Fruit fly (Drosophila melanogaster) whole organism, embryonic: Measurements from ENCODE around the gene CG6733.

Source experiments
- Bteb2 ChIP-seq: fragments of 200-800 bp; sonication (Bioruptor generic); optimal IDR thresholded peaks from 2 replicates; lab custom pipeline; 2016; ENCODE audit warnings: missing biosample characterization, missing genetic modification characterization
- CG11093 ChIP-seq: fragments of 200-800 bp; sonication (Bioruptor generic); IDR thresholded peaks from 3 replicates; pipeline ENCODE4 v1.3.6; 2022; ENCODE audit warnings: missing biosample characterization, missing genetic modification characterization
- CG11696 ChIP-seq: fragments of 200-800 bp; sonication (Bioruptor generic); IDR thresholded peaks from 2 replicates; pipeline ENCODE4 v1.3.6; 2022; ENCODE audit warnings: missing biosample characterization, missing genetic modification characterization
- CG12219 ChIP-seq: fragments of 200-800 bp; sonication (Bioruptor generic); optimal IDR thresholded peaks from 3 replicates; lab custom pipeline; 2018; ENCODE audit warnings: missing biosample characterization, mild to moderate bottlenecking, missing genetic modification characterization
- CG12236 ChIP-seq: fragments of 200-800 bp; sonication (Bioruptor generic); optimal IDR thresholded peaks from 2 replicates; lab custom pipeline; 2016; ENCODE audit warnings: missing biosample characterization, missing genetic modification characterization
- CG1233 ChIP-seq: fragments of 200-800 bp; sonication (Bioruptor generic); optimal IDR thresholded peaks from 4 replicates; lab custom pipeline; 2018; ENCODE audit warnings: missing biosample characterization, mild to moderate bottlenecking, missing genetic modification characterization
- CG12659 ChIP-seq: fragments of 200-800 bp; sonication (Bioruptor generic); optimal IDR thresholded peaks from 3 replicates; lab custom pipeline; 2017; ENCODE audit warnings: mild to moderate bottlenecking, missing biosample characterization, missing genetic modification reagents, missing genetic modification characterization
- CG15696 ChIP-seq: fragments of 200-800 bp; sonication (Bioruptor generic); optimal IDR thresholded peaks from 2 replicates; lab custom pipeline; 2019; ENCODE audit warnings: missing biosample characterization, mild to moderate bottlenecking, missing genetic modification characterization, moderate library complexity
- CG1603 ChIP-seq: fragments of 200-800 bp; sonication (Bioruptor generic); optimal IDR thresholded peaks from 2 replicates; lab custom pipeline; 2019; ENCODE audit warnings: missing biosample characterization, mild to moderate bottlenecking, missing genetic modification characterization, moderate library complexity
- CG18262 ChIP-seq: fragments of 200-800 bp; optimal IDR thresholded peaks from 3 replicates; lab custom pipeline; 2019; ENCODE audit warnings: missing biosample characterization, mild to moderate bottlenecking, missing genetic modification characterization, moderate library complexity
- CG2712 ChIP-seq: fragments of 200-800 bp; optimal IDR thresholded peaks from 3 replicates; lab custom pipeline; 2019; ENCODE audit warnings: missing biosample characterization, mild to moderate bottlenecking, missing genetic modification characterization, moderate library complexity
- CG2889 ChIP-seq: fragments of 200-800 bp; sonication (Bioruptor generic); IDR thresholded peaks from 3 replicates; pipeline ENCODE4 v1.3.6; 2022; ENCODE audit warnings: missing biosample characterization, missing genetic modification characterization
- CG3407 ChIP-seq: fragments of 200-800 bp; sonication (Bioruptor generic); optimal IDR thresholded peaks from 2 replicates; lab custom pipeline; 2018; ENCODE audit warnings: missing biosample characterization, mild to moderate bottlenecking, missing genetic modification characterization
- CG3726 ChIP-seq: fragments of 200-800 bp; sonication (Bioruptor generic); IDR thresholded peaks from 3 replicates; pipeline ENCODE4, ENCODE4 v1.3.6; 2022; ENCODE audit warnings: missing biosample characterization, missing genetic modification characterization
- CG42726 ChIP-seq: fragments of 200-800 bp; sonication (Bioruptor generic); IDR thresholded peaks from 2 replicates; pipeline ENCODE4 v1.3.6; 2022; ENCODE audit warnings: missing biosample characterization, missing genetic modification characterization; ENCODE audit not compliant: partially characterized antibody
- CG4617 ChIP-seq: fragments of 200-800 bp; sonication (Bioruptor generic); optimal IDR thresholded peaks from 3 replicates; lab custom pipeline; 2016; ENCODE audit warnings: missing biosample characterization, missing genetic modification characterization, borderline replicate concordance
- CG8359 ChIP-seq: fragments of 200-800 bp; sonication (Bioruptor generic); optimal IDR thresholded peaks from 2 replicates; lab custom pipeline; 2017; ENCODE audit warnings: missing biosample characterization, mild to moderate bottlenecking, missing genetic modification characterization, borderline replicate concordance
- CG8765 ChIP-seq: fragments of 200-800 bp; sonication (Bioruptor generic); IDR thresholded peaks from 2 replicates; pipeline ENCODE4 v1.3.6; 2022; ENCODE audit warnings: missing biosample characterization, missing genetic modification characterization
- CG9437 ChIP-seq: fragments of 200-800 bp; sonication (Bioruptor generic); optimal IDR thresholded peaks from 2 replicates; lab custom pipeline; 2018; ENCODE audit warnings: missing biosample characterization, mild to moderate bottlenecking, missing genetic modification characterization
- Deaf1 ChIP-seq: fragments of 200-800 bp; optimal IDR thresholded peaks from 3 replicates; lab custom pipeline; 2019; ENCODE audit warnings: missing biosample characterization, mild to moderate bottlenecking, missing genetic modification characterization, moderate library complexity
- Doc2 ChIP-seq: fragments of 200-800 bp; sonication (Bioruptor generic); IDR thresholded peaks from 2 replicates; pipeline ENCODE4 v1.3.6; 2022; ENCODE audit warnings: missing biosample characterization, missing genetic modification characterization
- HLH54F ChIP-seq: fragments of 200-800 bp; sonication (Bioruptor generic); optimal IDR thresholded peaks from 3 replicates; lab custom pipeline; 2016; ENCODE audit warnings: missing biosample characterization, missing genetic modification characterization
- Hr3 ChIP-seq: fragments of 200-800 bp; sonication (Bioruptor generic); optimal IDR thresholded peaks from 3 replicates; lab custom pipeline; 2016; ENCODE audit warnings: missing biosample characterization, missing genetic modification characterization
- Hr39 ChIP-seq: fragments of >200 bp; optimal IDR thresholded peaks from 2 replicates; lab custom pipeline; 2017
- Mad ChIP-seq: fragments of 200-800 bp; sonication (Bioruptor generic); optimal IDR thresholded peaks from 2 replicates; lab custom pipeline; 2016; ENCODE audit warnings: missing biosample characterization, missing genetic modification characterization
- Med ChIP-seq: fragments of 200-800 bp; sonication (Bioruptor generic); peaks from one replicate; lab custom pipeline; 2016; ENCODE audit warnings: missing biosample characterization, missing genetic modification characterization, mild to moderate bottlenecking, inconsistent platforms, moderate library complexity
- NC2β ChIP-seq: fragments of 200-800 bp; sonication (Bioruptor generic); optimal IDR thresholded peaks from 2 replicates; lab custom pipeline; 2016; ENCODE audit warnings: missing biosample characterization, missing genetic modification characterization
- NFAT ChIP-seq: fragments of 200-800 bp; sonication (Bioruptor generic); IDR thresholded peaks from 2 replicates; pipeline ENCODE4 v1.3.6; 2022; ENCODE audit warnings: missing biosample characterization, missing genetic modification characterization
- Nf-YA ChIP-seq: fragments of 200-800 bp; sonication (Bioruptor generic); IDR thresholded peaks from 2 replicates; pipeline ENCODE4 v1.3.6; 2022; ENCODE audit warnings: missing biosample characterization, missing genetic modification characterization
- Optix ChIP-seq: fragments of 200-800 bp; sonication (Bioruptor generic); IDR thresholded peaks from 3 replicates; pipeline ENCODE4 v1.3.6; 2022; ENCODE audit warnings: missing biosample characterization, missing genetic modification characterization
- Sin3A ChIP-seq: fragments of >200 bp; optimal IDR thresholded peaks from 2 replicates; lab custom pipeline; 2018
- YL-1 ChIP-seq: fragments of 200-800 bp; sonication (Bioruptor generic); optimal IDR thresholded peaks from 3 replicates; lab custom pipeline; 2017; ENCODE audit warnings: missing biosample characterization, mild to moderate bottlenecking, missing genetic modification characterization
- az2 ChIP-seq: fragments of 200-800 bp; sonication (Bioruptor generic); optimal IDR thresholded peaks from 3 replicates; lab custom pipeline; 2016; ENCODE audit warnings: missing biosample characterization, missing genetic modification characterization
- bcd ChIP-seq: fragments of 200-800 bp; sonication (Bioruptor generic); optimal IDR thresholded peaks from 2 replicates; lab custom pipeline; 2017; ENCODE audit warnings: missing biosample characterization, mild to moderate bottlenecking, missing genetic modification characterization
- cwo ChIP-seq: fragments of 200-800 bp; sonication (Bioruptor generic); optimal IDR thresholded peaks from 3 replicates; lab custom pipeline; 2017; ENCODE audit warnings: missing biosample characterization, missing genetic modification characterization, mild to moderate bottlenecking, moderate library complexity, missing genetic modification reagents
- dati ChIP-seq: fragments of 200-800 bp; sonication (Bioruptor generic); IDR thresholded peaks from 2 replicates; pipeline ENCODE4 v1.3.6; 2022; ENCODE audit warnings: missing biosample characterization, missing genetic modification characterization
- dpn ChIP-seq, 2 experiments: fragments of 200-800 bp; sonication (Bioruptor generic); optimal IDR thresholded peaks; 3 replicates each; lab custom pipeline; 2016; ENCODE audit warnings: missing biosample characterization in 2 of 2, missing genetic modification characterization in 2 of 2
- fru ChIP-seq: fragments of >200 bp; optimal IDR thresholded peaks from 2 replicates; lab custom pipeline; 2017
- gsb-n ChIP-seq: fragments of 200-800 bp; sonication (Bioruptor generic); optimal IDR thresholded peaks from 3 replicates; lab custom pipeline; 2018; ENCODE audit warnings: missing biosample characterization, mild to moderate bottlenecking, missing genetic modification characterization
- gt ChIP-seq: fragments of 200-800 bp; sonication (Bioruptor generic); IDR thresholded peaks from 2 replicates; pipeline ENCODE4 v1.3.6; 2022; ENCODE audit warnings: missing biosample characterization, missing genetic modification characterization
- hkb ChIP-seq, 2 experiments: fragments of 200-800 bp in 1 of 2; fragments of >200 bp in 1 of 2; sonication (Bioruptor generic) in 1 of 2; IDR thresholded peaks in 1 of 2; optimal IDR thresholded peaks in 1 of 2; 2 replicates each; pipeline versions ENCODE4 v1.3.6 to Lab custom; 2017 to 2022; ENCODE audit warnings: missing biosample characterization in 1 of 2, missing genetic modification characterization in 1 of 2
- lmd ChIP-seq: fragments of 200-800 bp; sonication (Bioruptor generic); IDR thresholded peaks from 2 replicates; pipeline ENCODE4 v1.3.6; 2022; ENCODE audit warnings: missing biosample characterization, missing genetic modification characterization
- lola ChIP-seq, 3 experiments: fragments of >200 bp in 2 of 3; fragments of 200-800 bp in 1 of 3; sonication (Bioruptor generic) in 1 of 3; optimal IDR thresholded peaks; 2 replicates each; lab custom pipeline; 2017 to 2019; ENCODE audit warnings: missing biosample characterization in 3 of 3, missing genetic modification characterization in 3 of 3, mild to moderate bottlenecking in 1 of 3, moderate library complexity in 1 of 3
- mam ChIP-seq: fragments of 200-800 bp; sonication (Bioruptor generic); optimal IDR thresholded peaks from 3 replicates; lab custom pipeline; 2016; ENCODE audit warnings: missing biosample characterization, missing genetic modification characterization
- nom ChIP-seq: fragments of 200-800 bp; sonication (Bioruptor generic); optimal IDR thresholded peaks from 2 replicates; lab custom pipeline; 2017; ENCODE audit warnings: missing biosample characterization, missing genetic modification characterization, mild to moderate bottlenecking, moderate library complexity, missing genetic modification reagents
- ro ChIP-seq: fragments of 200-800 bp; sonication (Bioruptor generic); IDR thresholded peaks from 2 replicates; pipeline ENCODE4 v1.3.6; 2022; ENCODE audit warnings: missing biosample characterization, missing genetic modification characterization
- salm ChIP-seq: fragments of 200-800 bp; sonication (Bioruptor generic); optimal IDR thresholded peaks from 2 replicates; lab custom pipeline; 2018; ENCODE audit warnings: missing biosample characterization, mild to moderate bottlenecking, missing genetic modification characterization
- sc ChIP-seq, 3 experiments: fragments of >200 bp in 2 of 3; fragments of 200-800 bp in 1 of 3; sonication (Bioruptor generic) in 1 of 3; optimal IDR thresholded peaks; 2 replicates in 2 of 3; 3 replicates in 1 of 3; lab custom pipeline; 2017; ENCODE audit warnings: mild to moderate bottlenecking in 1 of 3, missing biosample characterization in 1 of 3, missing genetic modification characterization in 1 of 3, missing genetic modification reagents in 1 of 3
- sens-2 ChIP-seq: fragments of 200-800 bp; sonication (Bioruptor generic); IDR thresholded peaks from 2 replicates; pipeline ENCODE4 v1.3.6; 2022; ENCODE audit warnings: missing biosample characterization, missing genetic modification characterization
- sima ChIP-seq: fragments of 200-800 bp; sonication (Bioruptor generic); optimal IDR thresholded peaks from 2 replicates; lab custom pipeline; 2016; ENCODE audit warnings: missing biosample characterization, missing genetic modification characterization
- zfh1 ChIP-seq: fragments of 200-800 bp; sonication (Bioruptor generic); IDR thresholded peaks from 3 replicates; pipeline ENCODE4 v1.3.6; 2022; ENCODE audit warnings: missing biosample characterization, missing genetic modification characterization

The CG6733 gene

DNA sequence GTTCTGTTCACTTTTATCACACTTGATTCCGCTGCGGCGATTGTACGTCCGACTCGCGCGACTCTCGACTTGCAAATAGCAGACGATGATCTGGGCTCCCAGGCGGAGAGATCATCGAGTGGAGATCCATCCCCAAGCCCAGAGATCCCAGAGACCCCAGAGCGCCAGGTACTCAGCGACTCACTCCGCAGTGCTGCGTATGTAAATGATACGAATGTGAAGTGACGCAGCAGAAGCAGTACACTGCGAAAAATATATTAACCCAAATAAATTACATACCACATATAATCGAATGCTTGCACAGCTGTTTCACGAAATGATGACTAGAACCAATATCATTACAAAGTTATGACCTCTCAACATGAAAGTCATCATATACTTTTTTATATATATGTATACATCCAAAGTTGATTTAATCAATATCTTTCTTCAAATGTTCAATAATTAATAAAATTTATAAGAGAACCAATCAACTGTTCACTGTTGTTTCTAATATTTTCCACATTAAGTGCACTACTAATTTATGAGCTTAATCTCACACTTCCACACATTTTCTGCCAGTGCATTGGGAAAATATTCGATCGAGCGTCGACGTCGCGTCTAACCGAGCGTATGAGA lies 30.2 kb upstream of the CG6733 start, which contains the start of gene CG17111 (continued):
- TF ChIP-seq Hr3 (GFP tag; lab: Kevin White, UChicago) (peak; percentile 27), bcd (GFP tag; lab: Kevin White, UChicago) (peak; percentile 39), CG4617 (GFP tag; lab: Kevin White, UChicago) (no peak), sima (GFP tag; lab: Kevin White, UChicago) (no peak), CG9437 (GFP tag; lab: Kevin White, UChicago) (peak; percentile 55), az2 (GFP tag; lab: Kevin White, UChicago) (peak; percentile 15), ro (GFP tag; lab: Robert Waterston, UW) (no peak), Deaf1 (peak; percentile 8), CG12659 (GFP tag; lab: Kevin White, UChicago) (no peak), CG8359 (no peak), NFAT (GFP tag; lab: Robert Waterston, UW) (no peak), CG3726 (GFP tag; lab: Robert Waterston, UW) (no peak), CG1603 (tag; lab: Kevin White, UChicago) (no peak), NC2β (GFP tag; lab: Kevin White, UChicago) (no peak), mam (GFP tag; lab: Kevin White, UChicago) (no peak), lola (GFP tag; optimal IDR thresholded peaks at IDR 0.05; lab: Kevin White, UChicago) (no peak), CG1233 (GFP tag; lab: Kevin White, UChicago) (peak; percentile 4), nom (GFP tag; lab: Kevin White, UChicago) (no peak), CG8765 (GFP tag; lab: Robert Waterston, UW) (no peak), CG12219 (GFP tag; lab: Kevin White, UChicago) (no peak), salm (tag; lab: Kevin White, UChicago) (no peak), gsb-n (no peak), Doc2 (GFP tag; lab: Robert Waterston, UW) (no peak), Optix (no peak), CG15696 (tag; lab: Kevin White, UChicago) (no peak), CG11093 (no peak), YL-1 (GFP tag; lab: Kevin White, UChicago) (no peak), dati (no peak), CG42726 (GFP tag; lab: Robert Waterston, UW) (no peak), fru (lab: Kevin White, UChicago) (no peak), Bteb2 (GFP tag; lab: Kevin White, UChicago) (no peak), lmd (peak; percentile 66), CG2712 (tag; lab: Kevin White, UChicago) (no peak), CG11696 (no peak), cwo (GFP tag; lab: Kevin White, UChicago) (peak; percentile 24), CG18262 (no peak), Hr39 (no peak), sc (optimal IDR thresholded peaks at IDR 0.05; lab: Kevin White, UChicago) (no peak), sc (GFP tag; optimal IDR thresholded peaks at IDR 0.05; lab: Kevin White, UChicago) (no peak), zfh1 (no peak), hkb (optimal IDR thresholded peaks at IDR 0.05; lab: Kevin White, UChicago) (no peak), hkb (GFP tag; IDR thresholded peaks at IDR 0.05; lab: Robert Waterston, UW) (peak; percentile 38; the same call in 1 of the 2 replicates), Mad (GFP tag; lab: Kevin White, UChicago) (no peak), CG2889 (GFP tag; lab: Robert Waterston, UW) (no peak), sens-2 (GFP tag; lab: Robert Waterston, UW) (no peak), HLH54F (no peak), CG3407 (no peak), Med (GFP tag; lab: Kevin White, UChicago) (peak; percentile 57), CG12236 (GFP tag; lab: Kevin White, UChicago) (no peak), Nf-YA (GFP tag; lab: Robert Waterston, UW) (no peak), dpn (GFP tag; optimal IDR thresholded peaks at IDR 0.05; lab: Kevin White, UChicago) (peak in 1 of 2 experiments; percentile 53), gt (no peak), Sin3A (no peak)
